2 fruit fly cellular contexts compared by ENCODE assay signal in genomic region chr3R:31687782-31688181, dm6.
TF ChIP-seq lines count a peak whose summit lies in the region.

No protein-coding gene starts in this region.

TF ChIP-seq in whole organism, embryonic, 481 proteins besides CTCF, POLR2A, EP300 and RAD21 (continued from another document and continues in another):
- TF ChIP-seq eve (GFP tag; optimal IDR thresholded peaks at IDR 0.05; lab: Kevin White, UChicago) (no peak), otp (GFP tag; IDR thresholded peaks at IDR 0.05; lab: Robert Waterston, UW) (peak; percentile 48; the same call in 1 of the 3 replicates), CG12155 (GFP tag; optimal IDR thresholded peaks at IDR 0.05; lab: Kevin White, UChicago) (peak; percentile 4), Scr (GFP tag; IDR thresholded peaks at IDR 0.05; lab: Robert Waterston, UW; ENCODE audit: partially characterized antibody) (no peak), nmo (GFP tag; optimal IDR thresholded peaks at IDR 0.05; lab: Kevin White, UChicago) (peak; percentile 45), GATAe (GFP tag; conservative IDR thresholded peaks at IDR 0.05; lab: Robert Waterston, UW) (no peak), CG17361 (GFP tag; IDR thresholded peaks at IDR 0.05; lab: Robert Waterston, UW) (no peak), CrebB (tag; optimal IDR thresholded peaks at IDR 0.05; lab: Kevin White, UChicago) (no peak), ind (GFP tag; optimal IDR thresholded peaks at IDR 0.05; lab: Kevin White, UChicago) (no peak), Hmx (GFP tag; optimal IDR thresholded peaks at IDR 0.05; lab: Kevin White, UChicago) (no peak), CG16813 (GFP tag; IDR thresholded peaks at IDR 0.05; lab: Robert Waterston, UW; ENCODE audit: partially characterized antibody) (no peak), CG11696 (GFP tag; IDR thresholded peaks at IDR 0.05; lab: Robert Waterston, UW) (no peak), CG6765 (GFP tag; optimal IDR thresholded peaks at IDR 0.05; lab: Kevin White, UChicago) (no peak), dpn (GFP tag; optimal IDR thresholded peaks at IDR 0.05; lab: Kevin White, UChicago) (peak; percentile 19 to 40), Bdp1 (GFP tag; optimal IDR thresholded peaks at IDR 0.05; lab: Kevin White, UChicago) (peak; percentile 5), CG7987 (GFP tag; optimal IDR thresholded peaks at IDR 0.05; lab: Kevin White, UChicago) (no peak), Hr78 (GFP tag; optimal IDR thresholded peaks at IDR 0.05; lab: Kevin White, UChicago) (no peak), MESR4 (GFP tag; optimal IDR thresholded peaks at IDR 0.05; lab: Kevin White, UChicago) (no peak), zfh2 (GFP tag; optimal IDR thresholded peaks at IDR 0.05; lab: Kevin White, UChicago) (no peak), NK7.1 (GFP tag; optimal IDR thresholded peaks at IDR 0.05; lab: Kevin White, UChicago) (no peak), CG1792 (GFP tag; optimal IDR thresholded peaks at IDR 0.05; lab: Kevin White, UChicago) (peak; percentile 4), CG31224 (GFP tag; IDR thresholded peaks at IDR 0.05; lab: Robert Waterston, UW) (no peak), CG10431 (GFP tag; optimal IDR thresholded peaks at IDR 0.05; lab: Kevin White, UChicago) (no peak), pnt (GFP tag; optimal IDR thresholded peaks at IDR 0.05; lab: Kevin White, UChicago) (peak; percentile 28), Blimp-1 (GFP tag; optimal IDR thresholded peaks at IDR 0.05; lab: Kevin White, UChicago) (peak; percentile 18), CG10565 (GFP tag; optimal IDR thresholded peaks at IDR 0.05; lab: Kevin White, UChicago) (no peak), lab (GFP tag; optimal IDR thresholded peaks at IDR 0.05; lab: Kevin White, UChicago) (no peak), dysf (GFP tag; IDR thresholded peaks at IDR 0.05; lab: Robert Waterston, UW) (peak; percentile 32; the same call in 1 of the 3 replicates), NC2α (GFP tag; optimal IDR thresholded peaks at IDR 0.05; lab: Kevin White, UChicago) (no peak), ac (GFP tag; optimal IDR thresholded peaks at IDR 0.05; lab: Kevin White, UChicago) (no peak), ab (GFP tag; optimal IDR thresholded peaks at IDR 0.05; lab: Kevin White, UChicago) (no peak), CG13296 (GFP tag; optimal IDR thresholded peaks at IDR 0.05; lab: Kevin White, UChicago) (no peak), scrt (GFP tag; optimal IDR thresholded peaks at IDR 0.05; lab: Kevin White, UChicago) (no peak), Tbp (GFP tag; optimal IDR thresholded peaks at IDR 0.05; lab: Kevin White, UChicago) (no peak), ham (GFP tag; IDR thresholded peaks at IDR 0.05; lab: Robert Waterston, UW) (no peak), mld (GFP tag; IDR thresholded peaks at IDR 0.05; lab: Robert Waterston, UW; ENCODE audit: partially characterized antibody) (no peak), CG4328 (GFP tag; optimal IDR thresholded peaks at IDR 0.05; lab: Kevin White, UChicago) (no peak), CG13775 (GFP tag; optimal IDR thresholded peaks at IDR 0.05; lab: Kevin White, UChicago) (peak; percentile 36), CG10267 (tag; optimal IDR thresholded peaks at IDR 0.05; lab: Kevin White, UChicago) (no peak), CG7786 (GFP tag; optimal IDR thresholded peaks at IDR 0.05; lab: Kevin White, UChicago) (no peak), CG10462 (GFP tag; optimal IDR thresholded peaks at IDR 0.05; lab: Kevin White, UChicago) (no peak), Doc2 (GFP tag; IDR thresholded peaks at IDR 0.05; lab: Robert Waterston, UW) (no peak), Atf6 (GFP tag; IDR thresholded peaks at IDR 0.05; lab: Robert Waterston, UW) (no peak), slou (GFP tag; optimal IDR thresholded peaks at IDR 0.05; lab: Kevin White, UChicago) (no peak), zfh1 (GFP tag; IDR thresholded peaks at IDR 0.05; lab: Robert Waterston, UW) (0 out of 3 replicates have a peak, but pooled peaks have one; percentile 24), gcm (GFP tag; optimal IDR thresholded peaks at IDR 0.05; lab: Kevin White, UChicago) (no peak), Dref (GFP tag; IDR thresholded peaks at IDR 0.05; lab: Robert Waterston, UW) (no peak), sug (tag; optimal IDR thresholded peaks at IDR 0.05; lab: Kevin White, UChicago) (no peak), fd96Cb (tag; optimal IDR thresholded peaks at IDR 0.05; lab: Kevin White, UChicago) (no peak), bsh (GFP tag; optimal IDR thresholded peaks at IDR 0.05; lab: Kevin White, UChicago) (peak in 1 of 2 experiments; percentile 84), CG13424 (tag; optimal IDR thresholded peaks at IDR 0.05; lab: Kevin White, UChicago) (peak; percentile 41), Side (GFP tag; optimal IDR thresholded peaks at IDR 0.05; lab: Kevin White, UChicago) (peak; percentile 14), shn (GFP tag; optimal IDR thresholded peaks at IDR 0.05; lab: Kevin White, UChicago) (no peak), tx (GFP tag; optimal IDR thresholded peaks at IDR 0.05; lab: Kevin White, UChicago) (no peak), HHEX (GFP tag; optimal IDR thresholded peaks at IDR 0.05; lab: Kevin White, UChicago) (no peak), TFAM (GFP tag; optimal IDR thresholded peaks at IDR 0.05; lab: Kevin White, UChicago) (no peak), Hey (tag; optimal IDR thresholded peaks at IDR 0.05; lab: Kevin White, UChicago) (no peak), lola (GFP tag; optimal IDR thresholded peaks at IDR 0.05; lab: Kevin White, UChicago) (peak in 1 of 3 experiments; percentile 66), pho (GFP tag; optimal IDR thresholded peaks at IDR 0.05; lab: Kevin White, UChicago) (no peak), Trl (optimal IDR thresholded peaks at IDR 0.05; lab: Kevin White, UChicago) (no peak), Trl (GFP tag; optimal IDR thresholded peaks at IDR 0.05; lab: Kevin White, UChicago) (peak; percentile 26), psq (GFP tag; optimal IDR thresholded peaks at IDR 0.05; lab: Kevin White, UChicago) (no peak), CG11723 (GFP tag; optimal IDR thresholded peaks at IDR 0.05; lab: Kevin White, UChicago) (no peak), CG1602 (GFP tag; optimal IDR thresholded peaks at IDR 0.05; lab: Kevin White, UChicago) (no peak), CG30431 (GFP tag; optimal IDR thresholded peaks at IDR 0.05; lab: Kevin White, UChicago) (peak; percentile 21), Nf-YC (tag; optimal IDR thresholded peaks at IDR 0.05; lab: Kevin White, UChicago) (no peak), E2f2 (GFP tag; IDR thresholded peaks at IDR 0.05; lab: Robert Waterston, UW) (no peak), fd64A (GFP tag; optimal IDR thresholded peaks at IDR 0.05; lab: Kevin White, UChicago) (no peak)

TF ChIP-seq in whole organism, prepupa, 60 proteins besides CTCF, POLR2A, EP300 and RAD21 (continued from another document):
- TF ChIP-seq Hr39 (GFP tag; optimal IDR thresholded peaks at IDR 0.05; lab: Kevin White, UChicago) = peak; percentile 76
- peak; percentile 64 for TF ChIP-seq CG4318 (GFP tag; optimal IDR thresholded peaks at IDR 0.05; lab: Kevin White, UChicago)
- TF ChIP-seq Smox (GFP tag; optimal IDR thresholded peaks at IDR 0.05; lab: Kevin White, UChicago) = peak; percentile 66
- TF ChIP-seq Blimp-1 (GFP tag; optimal IDR thresholded peaks at IDR 0.05; lab: Kevin White, UChicago) = no peak
- TF ChIP-seq CG11902 (GFP tag; optimal IDR thresholded peaks at IDR 0.05; lab: Kevin White, UChicago) = peak; percentile 42
- peak; percentile 63 for TF ChIP-seq cyc (GFP tag; optimal IDR thresholded peaks at IDR 0.05; lab: Kevin White, UChicago)
- TF ChIP-seq svp (GFP tag; lab: Kevin White, UChicago) = peak; percentile 81
- no peak for TF ChIP-seq spab (GFP tag; optimal IDR thresholded peaks at IDR 0.05; lab: Kevin White, UChicago)
- TF ChIP-seq CG6163 (GFP tag; IDR thresholded peaks at IDR 0.05; lab: Robert Waterston, UW) = peak; percentile 86
- peak; percentile 82 for TF ChIP-seq eg (GFP tag; IDR thresholded peaks at IDR 0.05; lab: Robert Waterston, UW)
- TF ChIP-seq CG15336 (GFP tag; IDR thresholded peaks at IDR 0.05; lab: Robert Waterston, UW) = peak; percentile 79
- TF ChIP-seq Ets96B (tag; optimal IDR thresholded peaks at IDR 0.05; lab: Kevin White, UChicago) = peak; percentile 1
- TF ChIP-seq CG3032 (tag; optimal IDR thresholded peaks at IDR 0.05; lab: Kevin White, UChicago) = no peak
- TF ChIP-seq CG32006 (GFP tag; optimal IDR thresholded peaks at IDR 0.05; lab: Kevin White, UChicago) = peak; percentile 76
- peak in 1 of 2 experiments; percentile 38 for TF ChIP-seq salr (GFP tag; optimal IDR thresholded peaks at IDR 0.05; lab: Kevin White, UChicago)
- no peak for TF ChIP-seq fd59A (GFP tag; optimal IDR thresholded peaks at IDR 0.05; lab: Kevin White, UChicago)
- no peak for TF ChIP-seq CG9139 (GFP tag; optimal IDR thresholded peaks at IDR 0.05; lab: Kevin White, UChicago)
- TF ChIP-seq Hr38 (GFP tag; optimal IDR thresholded peaks at IDR 0.05; lab: Kevin White, UChicago) = no peak
- no peak for TF ChIP-seq CG6808 (GFP tag; optimal IDR thresholded peaks at IDR 0.05; lab: Kevin White, UChicago)
- TF ChIP-seq acj6 (GFP tag; optimal IDR thresholded peaks at IDR 0.05; lab: Kevin White, UChicago) = peak; percentile 73
- TF ChIP-seq Gug (GFP tag; IDR thresholded peaks at IDR 0.05; lab: Robert Waterston, UW) = peak; percentile 56; the same call in 1 of the 2 replicates
- no peak for TF ChIP-seq fd85E (GFP tag; optimal IDR thresholded peaks at IDR 0.05; lab: Kevin White, UChicago)
- TF ChIP-seq Eip78C (GFP tag; lab: Kevin White, UChicago) = peak; percentile 91
- no peak for TF ChIP-seq fkh (GFP tag; optimal IDR thresholded peaks at IDR 0.05; lab: Kevin White, UChicago)
- TF ChIP-seq OdsH (GFP tag; optimal IDR thresholded peaks at IDR 0.05; lab: Kevin White, UChicago) = peak; percentile 79
- TF ChIP-seq CG10669 (GFP tag; optimal IDR thresholded peaks at IDR 0.05; lab: Kevin White, UChicago) = no peak
- peak; percentile 53 for TF ChIP-seq CG34406 (GFP tag; optimal IDR thresholded peaks at IDR 0.05; lab: Kevin White, UChicago)
- peak; percentile 37 for TF ChIP-seq CG10631 (GFP tag; optimal IDR thresholded peaks at IDR 0.05; lab: Kevin White, UChicago)
- TF ChIP-seq CG31627 (GFP tag; optimal IDR thresholded peaks at IDR 0.05; lab: Kevin White, UChicago) = peak; percentile 77
- TF ChIP-seq topi (GFP tag; optimal IDR thresholded peaks at IDR 0.05; lab: Kevin White, UChicago) = peak; percentile 74
- TF ChIP-seq Ets21C (GFP tag; optimal IDR thresholded peaks at IDR 0.05; lab: Kevin White, UChicago) = peak; percentile 51
- TF ChIP-seq Met (GFP tag; optimal IDR thresholded peaks at IDR 0.05; lab: Kevin White, UChicago) = peak; percentile 79
- TF ChIP-seq net (GFP tag; optimal IDR thresholded peaks at IDR 0.05; lab: Kevin White, UChicago) = peak; percentile 40
- peak; percentile 19 for TF ChIP-seq dsx (GFP tag; optimal IDR thresholded peaks at IDR 0.05; lab: Kevin White, UChicago; ENCODE audit: poor library complexity, severe bottlenecking)
- TF ChIP-seq esn (GFP tag; optimal IDR thresholded peaks at IDR 0.05; lab: Kevin White, UChicago) = peak; percentile 73
- peak; percentile 73 for TF ChIP-seq lz (GFP tag; optimal IDR thresholded peaks at IDR 0.05; lab: Kevin White, UChicago)
